Fruit fly (Drosophila melanogaster) whole organism, pupa: ENCODE results near the gene roq.

ENCODE experiments used
- CG12605 ChIP-seq: fragments of 200-800 bp; sonication (Bioruptor generic); IDR thresholded peaks from 2 replicates; pipeline ENCODE4 v1.3.6; 2022; ENCODE audit warnings: missing biosample characterization, missing genetic modification characterization
- CG34367 ChIP-seq: fragments of 200-800 bp; sonication (Bioruptor generic); optimal IDR thresholded peaks from 2 replicates; lab custom pipeline; 2018; ENCODE audit warnings: missing biosample characterization, mild to moderate bottlenecking, missing genetic modification characterization
- D1 ChIP-seq: fragments of 200-800 bp; sonication (Bioruptor generic); optimal IDR thresholded peaks from 2 replicates; lab custom pipeline; 2018; ENCODE audit warnings: missing biosample characterization, mild to moderate bottlenecking, missing genetic modification characterization, moderate library complexity
- EcR ChIP-seq: fragments of 200-800 bp; sonication (Bioruptor generic); optimal IDR thresholded peaks from 3 replicates; lab custom pipeline; 2019; ENCODE audit warnings: missing biosample characterization, missing genetic modification characterization, mild to moderate bottlenecking, moderate library complexity, missing genetic modification reagents
- Ets98B ChIP-seq: fragments of 200-800 bp; sonication (Bioruptor generic); IDR thresholded peaks from 2 replicates; pipeline ENCODE4 v1.3.6; 2022; ENCODE audit warnings: missing biosample characterization, missing genetic modification characterization
- fd96Ca ChIP-seq: fragments of 200-800 bp; sonication (Bioruptor generic); IDR thresholded peaks from 3 replicates; pipeline ENCODE4 v1.3.6; 2022; ENCODE audit warnings: missing biosample characterization, missing genetic modification characterization
- gl ChIP-seq: fragments of 200-800 bp; sonication (Bioruptor generic); optimal IDR thresholded peaks from 2 replicates; lab custom pipeline; 2018; ENCODE audit warnings: missing biosample characterization, mild to moderate bottlenecking, missing genetic modification characterization
- rn ChIP-seq: fragments of 200-800 bp; sonication (Bioruptor generic); IDR thresholded peaks from 2 replicates; pipeline ENCODE4 v1.3.6; 2022; ENCODE audit warnings: missing biosample characterization, missing genetic modification characterization

dm6 chr3L:16400175-16400574, 21.8 kb upstream of the roq start, which contains the start of gene CG44836:
- TF ChIP-seq gl (tag; lab: Kevin White, UChicago) (no peak), CG34367 (tag; lab: Kevin White, UChicago) (no peak), fd96Ca (GFP tag; lab: Robert Waterston, UW) (no peak), D1 (no peak), rn (GFP tag; lab: Robert Waterston, UW) (no peak), Ets98B (GFP tag; lab: Robert Waterston, UW) (no peak), EcR (GFP tag; lab: Kevin White, UChicago) (no peak), CG12605 (no peak)
